Fruit fly (Drosophila melanogaster): ENCODE data around the gene Rcc1.

Rcc1 gene

dm6 chr3L:5881310-5882208, 51.0 kb downstream of the Rcc1 start (continued):
- no peak for TF ChIP-seq CG15696 (tag; optimal IDR thresholded peaks at IDR 0.05)
- peak; percentile 30 for TF ChIP-seq fd102C (GFP tag; optimal IDR thresholded peaks at IDR 0.05)
- TF ChIP-seq CG12391 (tag; optimal IDR thresholded peaks at IDR 0.05): peak; percentile 73
- peak; percentile 46; the same call in 1 of the 2 replicates for TF ChIP-seq CG3847 (GFP tag; IDR thresholded peaks at IDR 0.05)
- TF ChIP-seq exex (tag; optimal IDR thresholded peaks at IDR 0.05): no peak
- TF ChIP-seq BEAF-32 (GFP tag; optimal IDR thresholded peaks at IDR 0.05): no peak
- TF ChIP-seq CG12744 (GFP tag; optimal IDR thresholded peaks at IDR 0.05): peak; percentile 38
- peak in 1 of 2 experiments; percentile 7 for TF ChIP-seq crp (GFP tag; optimal IDR thresholded peaks at IDR 0.05)
- TF ChIP-seq nerfin-2 (GFP tag; IDR thresholded peaks at IDR 0.05; ENCODE audit: partially characterized antibody): no peak
- no peak for TF ChIP-seq CG10565 (GFP tag; optimal IDR thresholded peaks at IDR 0.05)
- TF ChIP-seq CG3407 (GFP tag; optimal IDR thresholded peaks at IDR 0.05): peak; percentile 13
- no peak for TF ChIP-seq fd64A (GFP tag; optimal IDR thresholded peaks at IDR 0.05)
- TF ChIP-seq yki (optimal IDR thresholded peaks at IDR 0.05): peak; percentile 39
- no peak for TF ChIP-seq YL-1 (GFP tag; optimal IDR thresholded peaks at IDR 0.05)
- TF ChIP-seq sc (optimal IDR thresholded peaks at IDR 0.05): no peak
- TF ChIP-seq sc (GFP tag; optimal IDR thresholded peaks at IDR 0.05): peak; percentile 52
- TF ChIP-seq CG2678 (tag; optimal IDR thresholded peaks at IDR 0.05): no peak
- no peak for TF ChIP-seq D (optimal IDR thresholded peaks at IDR 0.05)
- TF ChIP-seq D (GFP tag; optimal IDR thresholded peaks at IDR 0.05): peak; percentile 15
- no peak for TF ChIP-seq gcm (GFP tag; optimal IDR thresholded peaks at IDR 0.05)
- TF ChIP-seq onecut (GFP tag; IDR thresholded peaks at IDR 0.05): peak; percentile 31; the same call in 1 of the 2 replicates
- TF ChIP-seq sens (GFP tag): peak; percentile 97
- peak; percentile 66 for TF ChIP-seq Xbp1 (GFP tag; optimal IDR thresholded peaks at IDR 0.05)
- TF ChIP-seq CG33213 (GFP tag; optimal IDR thresholded peaks at IDR 0.05): no peak
- no peak for TF ChIP-seq peb (GFP tag; IDR thresholded peaks at IDR 0.05)
- TF ChIP-seq TFAM (GFP tag; optimal IDR thresholded peaks at IDR 0.05): no peak
- TF ChIP-seq ERR (GFP tag; optimal IDR thresholded peaks at IDR 0.05): no peak
- TF ChIP-seq HLH3B (GFP tag; IDR thresholded peaks at IDR 0.05): peak; percentile 27; the same call in 1 of the 2 replicates
- TF ChIP-seq CG10274 (GFP tag; optimal IDR thresholded peaks at IDR 0.05): no peak
- TF ChIP-seq CG30431 (GFP tag; optimal IDR thresholded peaks at IDR 0.05): peak; percentile 51
- TF ChIP-seq phol (tag; optimal IDR thresholded peaks at IDR 0.05): peak; percentile 14
- TF ChIP-seq Taf1 (GFP tag; IDR thresholded peaks at IDR 0.05): no peak
- TF ChIP-seq CG10462 (GFP tag; optimal IDR thresholded peaks at IDR 0.05): no peak
- TF ChIP-seq Spps (tag; optimal IDR thresholded peaks at IDR 0.05): no peak
- peak; percentile 28; the same call in 1 of the 2 replicates for TF ChIP-seq CG8765 (GFP tag; IDR thresholded peaks at IDR 0.05)
- TF ChIP-seq CG8478 (optimal IDR thresholded peaks at IDR 0.05): peak; percentile 24
- TF ChIP-seq CG7556 (GFP tag; optimal IDR thresholded peaks at IDR 0.05): peak; percentile 85
- TF ChIP-seq twi (tag; optimal IDR thresholded peaks at IDR 0.05): peak; percentile 29
- peak; percentile 62; the same call in 1 of the 2 replicates for TF ChIP-seq CG32767 (GFP tag; IDR thresholded peaks at IDR 0.05)
- TF ChIP-seq Med (GFP tag): no peak
- TF ChIP-seq CG7786 (GFP tag; optimal IDR thresholded peaks at IDR 0.05): peak; percentile 57
- peak; percentile 16 for TF ChIP-seq Lhr (GFP tag; optimal IDR thresholded peaks at IDR 0.05)
- no peak for TF ChIP-seq CG31388 (GFP tag; optimal IDR thresholded peaks at IDR 0.05)
- TF ChIP-seq CG9437 (GFP tag; optimal IDR thresholded peaks at IDR 0.05): peak; percentile 63
- TF ChIP-seq Ssrp (tag; optimal IDR thresholded peaks at IDR 0.05): peak; percentile 65
- peak; percentile 76 for TF ChIP-seq nmo (GFP tag; optimal IDR thresholded peaks at IDR 0.05)
- no peak for TF ChIP-seq her (GFP tag; optimal IDR thresholded peaks at IDR 0.05)
- no peak for TF ChIP-seq Ravus (GFP tag; IDR thresholded peaks at IDR 0.05)
- TF ChIP-seq CG5953 (GFP tag; IDR thresholded peaks at IDR 0.05): no peak
- TF ChIP-seq Sry-β (GFP tag; optimal IDR thresholded peaks at IDR 0.05): no peak

Measured in whole organism, embryonic.